Fruit fly (Drosophila melanogaster): ENCODE results near the gene per.
A peak's percentile ranks its signal among the peaks of the same experiment; 100 is the strongest.

Gene per

DNA sequence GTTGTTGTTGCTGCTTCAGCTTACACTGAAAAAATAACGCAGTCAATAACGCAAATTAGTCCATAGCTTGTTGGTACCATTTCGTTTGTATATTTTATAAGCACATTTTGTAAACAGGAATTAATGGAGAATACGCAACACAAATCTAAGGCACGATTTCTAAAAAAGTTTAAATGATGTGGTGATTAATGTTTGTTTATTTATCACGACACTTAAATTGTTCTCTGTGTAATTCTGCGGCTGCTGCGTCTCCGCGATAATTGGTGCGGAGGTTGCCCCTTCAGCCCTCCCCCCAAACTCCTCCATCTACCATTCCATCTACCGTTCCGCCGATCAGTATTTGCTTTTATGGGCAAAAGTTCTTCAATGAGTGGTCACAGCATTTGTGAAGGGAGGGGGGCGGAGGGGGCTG is 37.9 kb upstream of the per start (continued):
- TF ChIP-seq CG17385 (GFP tag; optimal IDR thresholded peaks at IDR 0.05) (peak; percentile 42), ara (GFP tag; IDR thresholded peaks at IDR 0.05) (peak; percentile 34; the same call in 1 of the 2 replicates), CG6272 (GFP tag; IDR thresholded peaks at IDR 0.05) (no peak), Vsx1 (GFP tag; optimal IDR thresholded peaks at IDR 0.05) (peak; percentile 26), sr (GFP tag; IDR thresholded peaks at IDR 0.05) (peak; percentile 4; the same call in 1 of the 3 replicates), Antp (GFP tag; optimal IDR thresholded peaks at IDR 0.05) (peak; percentile 63), CG4820 (GFP tag; optimal IDR thresholded peaks at IDR 0.05) (peak; percentile 49), Adf1 (GFP tag; IDR thresholded peaks at IDR 0.05) (no peak; the same call in 1 of the 2 replicates), chinmo (GFP tag; IDR thresholded peaks at IDR 0.05; ENCODE audit: partially characterized antibody) (no peak), bcd (GFP tag; optimal IDR thresholded peaks at IDR 0.05) (peak; percentile 62), CG8388 (GFP tag; optimal IDR thresholded peaks at IDR 0.05) (peak; percentile 50), CG10654 (GFP tag; optimal IDR thresholded peaks at IDR 0.05) (peak; percentile 58), Dip2 (GFP tag; IDR thresholded peaks at IDR 0.05) (no peak), Asciz (GFP tag; optimal IDR thresholded peaks at IDR 0.05) (peak; percentile 3), CG3726 (GFP tag; IDR thresholded peaks at IDR 0.05) (no peak), Mes4 (GFP tag; optimal IDR thresholded peaks at IDR 0.05) (peak; percentile 54), B-H2 (GFP tag; optimal IDR thresholded peaks at IDR 0.05) (peak; percentile 37), HmgD (GFP tag; optimal IDR thresholded peaks at IDR 0.05) (no peak), NFAT (GFP tag; IDR thresholded peaks at IDR 0.05) (no peak), CG11695 (GFP tag; IDR thresholded peaks at IDR 0.05) (peak; percentile 43; the same call in 2 of the 3 replicates), bab2 (GFP tag; optimal IDR thresholded peaks at IDR 0.05) (peak; percentile 56), emc (GFP tag; optimal IDR thresholded peaks at IDR 0.05) (peak; percentile 32), dysf (GFP tag; IDR thresholded peaks at IDR 0.05) (peak; percentile 72), CG17802 (tag; optimal IDR thresholded peaks at IDR 0.05) (no peak), odd (GFP tag; optimal IDR thresholded peaks at IDR 0.05) (peak; percentile 40), MESR4 (GFP tag; optimal IDR thresholded peaks at IDR 0.05) (no peak), CG6689 (GFP tag; IDR thresholded peaks at IDR 0.05) (peak; percentile 57), trh (GFP tag; optimal IDR thresholded peaks at IDR 0.05) (peak; percentile 11), Doc2 (GFP tag; IDR thresholded peaks at IDR 0.05) (no peak), Dfd (GFP tag; optimal IDR thresholded peaks at IDR 0.05) (no peak), CG6765 (GFP tag; optimal IDR thresholded peaks at IDR 0.05) (peak; percentile 54), fd102C (GFP tag; optimal IDR thresholded peaks at IDR 0.05) (no peak), CG12391 (tag; optimal IDR thresholded peaks at IDR 0.05) (peak; percentile 58), Nf-YA (GFP tag; IDR thresholded peaks at IDR 0.05) (no peak), sd (tag; optimal IDR thresholded peaks at IDR 0.05) (peak; percentile 32), CG12155 (GFP tag; optimal IDR thresholded peaks at IDR 0.05) (peak; percentile 26), lmd (GFP tag; IDR thresholded peaks at IDR 0.05) (peak; percentile 50; the same call in 1 of the 2 replicates), CG14710 (tag; optimal IDR thresholded peaks at IDR 0.05) (peak; percentile 33), NfI (GFP tag; optimal IDR thresholded peaks at IDR 0.05) (peak; percentile 57), CG18599 (GFP tag; optimal IDR thresholded peaks at IDR 0.05) (peak; percentile 69), Dp (GFP tag; optimal IDR thresholded peaks at IDR 0.05) (no peak), crp (GFP tag; optimal IDR thresholded peaks at IDR 0.05) (no peak), CG18011 (GFP tag; optimal IDR thresholded peaks at IDR 0.05) (peak; percentile 1), Ada2b (GFP tag; IDR thresholded peaks at IDR 0.05) (peak; percentile 57), CG18476 (GFP tag; optimal IDR thresholded peaks at IDR 0.05) (peak; percentile 28), H15 (GFP tag; IDR thresholded peaks at IDR 0.05) (peak; percentile 60; the same call in 2 of the 3 replicates), CG17829 (tag; optimal IDR thresholded peaks at IDR 0.05) (peak; percentile 59), zen (tag; optimal IDR thresholded peaks at IDR 0.05) (no peak), toy (GFP tag; IDR thresholded peaks at IDR 0.05) (no peak), CG7271 (tag; optimal IDR thresholded peaks at IDR 0.05) (no peak), CG7963 (GFP tag; IDR thresholded peaks at IDR 0.05; ENCODE audit: partially characterized antibody) (no peak)

All from whole organism, embryonic.